Fruit fly (Drosophila melanogaster) whole organism, embryonic: Measurements from ENCODE around the gene ND-MNLL.

Experiments used
- Aef1 ChIP-seq: fragments of 200-800 bp; sonication (Bioruptor generic); IDR thresholded peaks from 3 replicates; pipeline ENCODE4 v1.3.6; 2022; ENCODE audit warnings: missing biosample characterization, missing genetic modification characterization
- B-H1 ChIP-seq: fragments of 200-800 bp; sonication (Bioruptor generic); IDR thresholded peaks from 3 replicates; pipeline ENCODE4 v1.3.6; 2022; ENCODE audit warnings: missing biosample characterization, missing genetic modification characterization
- CG10959 ChIP-seq: fragments of 200-800 bp; sonication (Bioruptor generic); IDR thresholded peaks from 2 replicates; pipeline ENCODE4 v1.3.6; 2022; ENCODE audit warnings: missing biosample characterization, missing genetic modification characterization
- CG11398 ChIP-seq: fragments of 200-800 bp; sonication (Bioruptor generic); optimal IDR thresholded peaks from 2 replicates; lab custom pipeline; 2016; ENCODE audit warnings: missing biosample characterization, missing genetic modification characterization
- CG11456 ChIP-seq: fragments of 200-800 bp; sonication (Bioruptor generic); IDR thresholded peaks from 3 replicates; pipeline ENCODE4 v1.3.6; 2022; ENCODE audit warnings: missing biosample characterization, missing genetic modification characterization
- CG12236 ChIP-seq: fragments of 200-800 bp; sonication (Bioruptor generic); optimal IDR thresholded peaks from 2 replicates; lab custom pipeline; 2016; ENCODE audit warnings: missing biosample characterization, missing genetic modification characterization
- CG12659 ChIP-seq: fragments of 200-800 bp; sonication (Bioruptor generic); optimal IDR thresholded peaks from 3 replicates; lab custom pipeline; 2017; ENCODE audit warnings: mild to moderate bottlenecking, missing biosample characterization, missing genetic modification reagents, missing genetic modification characterization
- CG14014 ChIP-seq: fragments of 200-800 bp; sonication (Bioruptor generic); IDR thresholded peaks from 2 replicates; pipeline ENCODE4 v1.3.6; 2022; ENCODE audit warnings: missing biosample characterization, missing genetic modification characterization
- CG14710 ChIP-seq: fragments of 200-800 bp; sonication (Bioruptor generic); optimal IDR thresholded peaks from 3 replicates; lab custom pipeline; 2019; ENCODE audit warnings: missing biosample characterization, mild to moderate bottlenecking, missing genetic modification characterization, moderate library complexity
- CG15269 ChIP-seq: fragments of 200-800 bp; sonication (Bioruptor generic); optimal IDR thresholded peaks from 2 replicates; lab custom pipeline; 2018; ENCODE audit warnings: missing biosample characterization, mild to moderate bottlenecking, missing genetic modification characterization, moderate library complexity
- CG1529 ChIP-seq: fragments of 200-800 bp; sonication (Bioruptor generic); optimal IDR thresholded peaks from 3 replicates; lab custom pipeline; 2018; ENCODE audit warnings: missing biosample characterization, missing genetic modification characterization
- CG16813 ChIP-seq: fragments of 200-800 bp; sonication (Bioruptor generic); IDR thresholded peaks from 3 replicates; pipeline ENCODE4 v1.3.6; 2022; ENCODE audit warnings: missing biosample characterization, missing genetic modification characterization; ENCODE audit not compliant: partially characterized antibody
- CG16863 ChIP-seq: fragments of 200-800 bp; sonication (Bioruptor generic); optimal IDR thresholded peaks from 3 replicates; lab custom pipeline; 2016; ENCODE audit warnings: missing biosample characterization, missing genetic modification characterization
- CG17829 ChIP-seq: fragments of 200-800 bp; optimal IDR thresholded peaks from 2 replicates; lab custom pipeline; 2019; ENCODE audit warnings: missing biosample characterization, mild to moderate bottlenecking, missing genetic modification characterization, moderate library complexity
- CG2199 ChIP-seq: fragments of 200-800 bp; sonication (Bioruptor generic); IDR thresholded peaks from 3 replicates; pipeline ENCODE4 v1.3.6; 2022; ENCODE audit warnings: missing biosample characterization, missing genetic modification characterization
- CG31365 ChIP-seq: fragments of 200-800 bp; sonication (Bioruptor generic); optimal IDR thresholded peaks from 2 replicates; lab custom pipeline; 2018; ENCODE audit warnings: missing biosample characterization, mild to moderate bottlenecking, missing genetic modification characterization
- CG32532 ChIP-seq: fragments of 200-800 bp; sonication (Bioruptor generic); IDR thresholded peaks from 2 replicates; pipeline ENCODE4 v1.3.6; 2022; ENCODE audit warnings: missing biosample characterization, missing genetic modification characterization
- CG3726 ChIP-seq: fragments of 200-800 bp; sonication (Bioruptor generic); IDR thresholded peaks from 3 replicates; pipeline ENCODE4, ENCODE4 v1.3.6; 2022; ENCODE audit warnings: missing biosample characterization, missing genetic modification characterization
- CG6791 ChIP-seq: fragments of 200-800 bp; sonication (Bioruptor generic); IDR thresholded peaks from 3 replicates; pipeline ENCODE4 v1.3.6; 2022; ENCODE audit warnings: missing biosample characterization, missing genetic modification characterization; ENCODE audit not compliant: partially characterized antibody
- CHES-1-like ChIP-seq: fragments of 200-800 bp; sonication (Bioruptor generic); optimal IDR thresholded peaks from 2 replicates; lab custom pipeline; 2016; ENCODE audit warnings: missing biosample characterization, missing genetic modification characterization
- Chrac-16 ChIP-seq: fragments of 200-800 bp; sonication (Bioruptor generic); optimal IDR thresholded peaks from 3 replicates; lab custom pipeline; 2016; ENCODE audit warnings: missing biosample characterization, missing genetic modification characterization
- Fer3 ChIP-seq: fragments of 200-800 bp; sonication (Bioruptor generic); optimal IDR thresholded peaks from 2 replicates; lab custom pipeline; 2018; ENCODE audit warnings: missing biosample characterization, mild to moderate bottlenecking, missing genetic modification characterization, moderate library complexity
- Lpt ChIP-seq: fragments of >200 bp; optimal IDR thresholded peaks from 2 replicates; lab custom pipeline; 2018; ENCODE audit warnings: missing biosample characterization, missing genetic modification characterization
- NC2β ChIP-seq: fragments of 200-800 bp; sonication (Bioruptor generic); optimal IDR thresholded peaks from 2 replicates; lab custom pipeline; 2016; ENCODE audit warnings: missing biosample characterization, missing genetic modification characterization
- NK7.1 ChIP-seq: fragments of 200-800 bp; sonication (Bioruptor generic); optimal IDR thresholded peaks from 3 replicates; lab custom pipeline; 2016; ENCODE audit warnings: missing biosample characterization, missing genetic modification characterization
- Opbp ChIP-seq: fragments of 200-800 bp; sonication (Bioruptor generic); IDR thresholded peaks from 3 replicates; pipeline ENCODE4 v1.3.6; 2022; ENCODE audit warnings: missing biosample characterization, missing genetic modification characterization; ENCODE audit not compliant: partially characterized antibody
- Sry-β ChIP-seq: fragments of 200-800 bp; sonication (Bioruptor generic); optimal IDR thresholded peaks from 2 replicates; lab custom pipeline; 2018; ENCODE audit warnings: missing biosample characterization, mild to moderate bottlenecking, missing genetic modification characterization, moderate library complexity
- Trl ChIP-seq, 3 experiments: fragments of >200 bp in 2 of 3; fragments of 200-800 bp in 1 of 3; sonication (Bioruptor generic) in 1 of 3; optimal IDR thresholded peaks; 2 replicates in 1 of 3; 3 replicates in 2 of 3; lab custom pipeline; 2016 to 2017; ENCODE audit warnings: missing biosample characterization in 1 of 3, missing genetic modification characterization in 1 of 3
- al ChIP-seq: fragments of 200-800 bp; sonication (Bioruptor generic); IDR thresholded peaks from 2 replicates; pipeline ENCODE4 v1.3.6; 2022; ENCODE audit warnings: missing biosample characterization, missing genetic modification characterization
- aop ChIP-seq: fragments of 200-800 bp; sonication (Bioruptor generic); IDR thresholded peaks from 2 replicates; pipeline ENCODE4 v1.3.6; 2022; ENCODE audit warnings: missing biosample characterization, missing genetic modification characterization
- ase ChIP-seq: fragments of 200-800 bp; sonication (Bioruptor generic); IDR thresholded peaks from 3 replicates; pipeline ENCODE4 v1.3.6; 2022; ENCODE audit warnings: missing biosample characterization, missing genetic modification characterization
- ash1 ChIP-seq: fragments of 200-800 bp; sonication (Bioruptor generic); optimal IDR thresholded peaks from 2 replicates; lab custom pipeline; 2018; ENCODE audit warnings: missing biosample characterization, mild to moderate bottlenecking, missing genetic modification characterization
- caup ChIP-seq: fragments of 200-800 bp; sonication (Bioruptor generic); optimal IDR thresholded peaks from 3 replicates; lab custom pipeline; 2017; ENCODE audit warnings: missing biosample characterization, mild to moderate bottlenecking, missing genetic modification characterization, moderate library complexity; ENCODE audit not compliant: severe bottlenecking
- crol ChIP-seq: fragments of 200-800 bp; sonication (Bioruptor generic); IDR thresholded peaks from 2 replicates; pipeline ENCODE4 v1.3.6; 2022; ENCODE audit warnings: missing biosample characterization, missing genetic modification characterization
- dati ChIP-seq: fragments of 200-800 bp; sonication (Bioruptor generic); IDR thresholded peaks from 2 replicates; pipeline ENCODE4 v1.3.6; 2022; ENCODE audit warnings: missing biosample characterization, missing genetic modification characterization
- disco-r ChIP-seq: fragments of 200-800 bp; sonication (Bioruptor generic); optimal IDR thresholded peaks from 2 replicates; lab custom pipeline; 2016; ENCODE audit warnings: missing biosample characterization, missing genetic modification characterization
- fd64A ChIP-seq: fragments of 200-800 bp; sonication (Bioruptor generic); optimal IDR thresholded peaks from 3 replicates; lab custom pipeline; 2018; ENCODE audit warnings: missing biosample characterization, mild to moderate bottlenecking, missing genetic modification characterization
- fru ChIP-seq: fragments of >200 bp; optimal IDR thresholded peaks from 2 replicates; lab custom pipeline; 2017
- h ChIP-seq: fragments of >200 bp; optimal IDR thresholded peaks from 2 replicates; lab custom pipeline; 2017
- oc ChIP-seq: fragments of 200-800 bp; sonication (Bioruptor generic); optimal IDR thresholded peaks from 2 replicates; lab custom pipeline; 2018; ENCODE audit warnings: missing biosample characterization, mild to moderate bottlenecking, missing genetic modification characterization, moderate library complexity
- org-1 ChIP-seq: fragments of 200-800 bp; sonication (Bioruptor generic); optimal IDR thresholded peaks from 2 replicates; lab custom pipeline; 2017; ENCODE audit warnings: missing biosample characterization, missing genetic modification characterization
- pho ChIP-seq: fragments of 200-800 bp; sonication (Bioruptor generic); optimal IDR thresholded peaks from 2 replicates; lab custom pipeline; 2016; ENCODE audit warnings: missing biosample characterization, missing genetic modification characterization
- repo ChIP-seq: fragments of 200-800 bp; sonication (Bioruptor generic); optimal IDR thresholded peaks from 2 replicates; lab custom pipeline; 2016; ENCODE audit warnings: missing biosample characterization, missing genetic modification characterization
- sc ChIP-seq, 3 experiments: fragments of >200 bp in 2 of 3; fragments of 200-800 bp in 1 of 3; sonication (Bioruptor generic) in 1 of 3; optimal IDR thresholded peaks; 2 replicates in 2 of 3; 3 replicates in 1 of 3; lab custom pipeline; 2017; ENCODE audit warnings: mild to moderate bottlenecking in 1 of 3, missing biosample characterization in 1 of 3, missing genetic modification characterization in 1 of 3, missing genetic modification reagents in 1 of 3
- sd ChIP-seq: fragments of 200-800 bp; sonication (Bioruptor generic); optimal IDR thresholded peaks from 3 replicates; lab custom pipeline; 2018; ENCODE audit warnings: missing biosample characterization, mild to moderate bottlenecking, missing genetic modification characterization, moderate library complexity
- sna ChIP-seq: fragments of 200-800 bp; sonication (Bioruptor generic); IDR thresholded peaks from 2 replicates; pipeline ENCODE4 v1.3.6; 2022; ENCODE audit warnings: missing biosample characterization, missing genetic modification characterization; ENCODE audit not compliant: partially characterized antibody
- vvl ChIP-seq: fragments of 200-800 bp; sonication (Bioruptor generic); IDR thresholded peaks from 2 replicates; pipeline ENCODE4 v1.3.6; 2022; ENCODE audit warnings: missing biosample characterization, missing genetic modification characterization

The ND-MNLL gene

DNA sequence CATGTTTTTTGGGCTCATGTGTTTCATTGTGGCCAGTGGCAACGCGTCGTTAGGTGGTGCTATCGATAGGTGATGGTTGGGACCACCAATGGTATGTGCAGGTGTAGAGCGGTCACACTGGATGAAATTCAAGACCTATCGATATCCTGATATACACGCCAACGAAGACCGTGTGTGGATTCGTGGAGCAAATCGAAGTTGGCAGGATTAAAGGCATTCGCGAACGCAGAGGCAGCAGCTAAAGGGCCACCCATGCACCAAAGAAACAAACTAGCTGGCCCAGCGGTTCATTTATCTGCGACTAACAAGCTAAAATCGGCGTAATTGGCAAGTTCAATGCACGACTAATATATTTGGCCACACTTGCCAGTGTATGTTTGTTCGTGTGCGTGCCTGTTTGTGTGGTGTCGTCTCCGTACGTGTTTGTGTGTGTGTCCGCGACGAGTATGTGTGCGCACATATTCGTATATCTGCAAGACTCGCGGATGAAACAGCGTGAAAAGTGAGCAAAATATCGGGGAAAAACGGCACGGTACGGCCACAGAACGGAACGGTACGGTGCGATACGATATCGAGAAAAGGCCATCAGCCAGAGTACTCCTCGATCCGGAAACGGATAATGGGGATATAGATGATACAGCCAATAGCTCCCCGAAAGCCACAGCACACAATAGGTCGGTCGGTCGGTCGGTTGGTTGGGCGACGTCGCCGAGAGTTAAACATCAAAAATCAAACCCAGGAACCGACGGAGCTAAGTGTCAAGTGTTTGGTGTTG, 42.4 kb upstream of the ND-MNLL start, which contains the start of gene Ubr3 (continued):
- TF ChIP-seq CG3726 (no peak), sd (tag; lab: Kevin White, UChicago) (peak; percentile 64), Aef1 (GFP tag; lab: Robert Waterston, UW) (no peak), ase (GFP tag; lab: Robert Waterston, UW) (no peak), fd64A (GFP tag; lab: Kevin White, UChicago) (no peak), CG6791 (GFP tag; lab: Robert Waterston, UW) (peak; percentile 74), CG11398 (GFP tag; lab: Kevin White, UChicago) (peak; percentile 4), ash1 (no peak), pho (GFP tag; lab: Kevin White, UChicago) (no peak)

DNA sequence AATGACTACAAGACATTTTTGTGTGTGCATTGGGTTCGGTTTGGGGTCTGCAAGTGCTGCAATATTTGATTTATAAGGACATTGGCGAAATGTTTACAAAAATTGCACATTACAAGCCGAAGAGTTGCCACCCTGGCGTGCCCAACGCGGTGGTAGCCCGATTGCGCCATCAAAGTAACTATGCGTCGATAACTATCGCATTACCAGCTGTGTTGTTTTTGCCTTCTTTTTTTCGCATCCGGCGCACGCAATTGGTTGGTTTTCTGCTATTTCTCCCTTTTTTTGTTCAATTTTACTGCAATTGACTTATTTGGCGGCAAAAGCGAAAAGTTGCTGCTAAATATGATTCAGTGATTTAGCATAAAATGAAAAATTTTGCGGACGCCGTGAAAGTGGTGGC, 41.1 kb upstream of the ND-MNLL start, which contains the start of gene RpS14b:
Gene RpS14b, plus strand, starts transcription at position 220 of the 400 bp plus-strand sequence.
- TF ChIP-seq NK7.1 (GFP tag; lab: Kevin White, UChicago) (peak; percentile 43), CG17829 (tag; lab: Kevin White, UChicago) (peak; percentile 24), CG11456 (GFP tag; lab: Robert Waterston, UW) (peak; percentile 80; the same call in 2 of the 3 replicates), CG1529 (GFP tag; lab: Kevin White, UChicago) (no peak), dati (peak; percentile 41; the same call in 1 of the 2 replicates), CG15269 (tag; lab: Kevin White, UChicago) (peak; percentile 61), Chrac-16 (GFP tag; lab: Kevin White, UChicago) (peak; percentile 27), aop (no peak), CG14014 (GFP tag; lab: Robert Waterston, UW) (peak; percentile 60; the same call in 1 of the 2 replicates), sna (GFP tag; lab: Robert Waterston, UW) (no peak; the same call in 1 of the 2 replicates), sd (tag; lab: Kevin White, UChicago) (peak; percentile 21), CG16813 (peak; percentile 78), B-H1 (no peak), al (GFP tag; lab: Robert Waterston, UW) (peak; percentile 38; the same call in 1 of the 2 replicates), h (no peak), vvl (GFP tag; lab: Robert Waterston, UW) (peak; percentile 79), CG12236 (GFP tag; lab: Kevin White, UChicago) (no peak), CG32532 (GFP tag; lab: Robert Waterston, UW) (peak; percentile 83), CG12659 (GFP tag; lab: Kevin White, UChicago) (peak; percentile 90), caup (peak; percentile 88), Trl (optimal IDR thresholded peaks at IDR 0.05; lab: Kevin White, UChicago) (no peak), Trl (GFP tag; optimal IDR thresholded peaks at IDR 0.05; lab: Kevin White, UChicago) (peak; percentile 69), fru (lab: Kevin White, UChicago) (no peak), crol (GFP tag; lab: Robert Waterston, UW) (no peak), oc (no peak), sc (optimal IDR thresholded peaks at IDR 0.05; lab: Kevin White, UChicago) (no peak), sc (GFP tag; optimal IDR thresholded peaks at IDR 0.05; lab: Kevin White, UChicago) (peak; percentile 8), Lpt (GFP tag; lab: Kevin White, UChicago) (no peak), Opbp (GFP tag; lab: Robert Waterston, UW) (peak; percentile 78), org-1 (no peak), NC2β (GFP tag; lab: Kevin White, UChicago) (peak; percentile 70), disco-r (GFP tag; lab: Kevin White, UChicago) (no peak), CG10959 (no peak), CG31365 (tag; lab: Kevin White, UChicago) (peak; percentile 41), CHES-1-like (GFP tag; lab: Kevin White, UChicago) (peak; percentile 77), Fer3 (peak; percentile 58), repo (GFP tag; lab: Kevin White, UChicago) (peak; percentile 28), CG16863 (GFP tag; lab: Kevin White, UChicago) (peak; percentile 8), CG2199 (GFP tag; lab: Robert Waterston, UW) (no peak), Sry-β (GFP tag; lab: Kevin White, UChicago) (no peak), CG14710 (tag; lab: Kevin White, UChicago) (peak; percentile 54)
